Worm (Caenorhabditis elegans) whole organism, midembryonic: ENCODE results near the gene F13B6.2.

Experiments
- klf-2 ChIP-seq: fragments of 200-800 bp; sonication (Bioruptor generic); conservative IDR thresholded peaks from 2 replicates; pipeline ENCODE4 v1.3.6; 2022; ENCODE audit warnings: missing genetic modification reagents, missing genetic modification characterization, missing compliant biosample characterization
- med-1 ChIP-seq: sonication (generic microtip); optimal IDR thresholded peaks from 2 replicates; lab custom pipeline; 2017; ENCODE audit warnings: missing genetic modification characterization, mild to moderate bottlenecking, missing compliant biosample characterization, antibody characterized with exemption, missing genetic modification reagents; ENCODE audit not compliant: insufficient read depth

DNA sequence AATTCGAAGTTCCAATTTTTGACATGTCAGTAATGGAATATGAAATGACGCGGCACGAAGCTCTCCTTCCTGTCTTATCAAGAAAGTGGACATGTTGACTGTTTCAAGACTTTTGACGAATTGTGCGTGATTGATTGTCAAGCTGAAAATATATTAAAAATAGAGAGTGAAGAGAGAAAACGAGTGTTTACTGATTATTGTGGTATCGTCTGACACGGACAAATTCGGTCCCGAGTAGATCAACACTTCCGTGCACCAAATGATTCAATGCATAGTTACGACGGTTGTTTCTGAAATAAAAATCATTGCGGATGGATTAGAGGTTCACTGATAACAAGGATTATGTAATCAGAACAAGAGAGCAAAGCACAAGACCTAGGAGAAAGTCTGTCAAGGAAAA, 7.0 kb upstream of the F13B6.2 start:
- TF ChIP-seq med-1: no peak
- TF ChIP-seq klf-2: no peak
